Fruit fly (Drosophila melanogaster): ENCODE measurements around the gene CG7044.

Gene CG7044

dm6 chr3R:21111046-21111480 is 9.5 kb upstream of the CG7044 start, which contains the start of gene Rab11 (continued):
- TF ChIP-seq fd3F (GFP tag; optimal IDR thresholded peaks at IDR 0.05) (peak; percentile 19), sug (tag; optimal IDR thresholded peaks at IDR 0.05) (peak; percentile 71), disco-r (GFP tag; optimal IDR thresholded peaks at IDR 0.05) (no peak), Hr3 (GFP tag; optimal IDR thresholded peaks at IDR 0.05) (peak; percentile 57), fu2 (GFP tag; optimal IDR thresholded peaks at IDR 0.05) (peak; percentile 20), ftz-f1 (GFP tag; optimal IDR thresholded peaks at IDR 0.05) (no peak), dmrt99B (tag; optimal IDR thresholded peaks at IDR 0.05) (peak; percentile 30), scrt (GFP tag; optimal IDR thresholded peaks at IDR 0.05) (peak; percentile 10), CG9817 (tag; optimal IDR thresholded peaks at IDR 0.05) (peak; percentile 40), HmgZ (tag; optimal IDR thresholded peaks at IDR 0.05) (no peak), lola (GFP tag; optimal IDR thresholded peaks at IDR 0.05) (peak in 1 of 3 experiments; percentile 56), Aef1 (GFP tag; IDR thresholded peaks at IDR 0.05) (peak; percentile 18; the same call in 1 of the 3 replicates), CG17612 (GFP tag; IDR thresholded peaks at IDR 0.05) (no peak), fru (optimal IDR thresholded peaks at IDR 0.05) (no peak), CG18011 (GFP tag; optimal IDR thresholded peaks at IDR 0.05) (peak; percentile 9), ems (GFP tag; optimal IDR thresholded peaks at IDR 0.05) (peak; percentile 68), CG6813 (GFP tag; optimal IDR thresholded peaks at IDR 0.05) (no peak), Kr (GFP tag; optimal IDR thresholded peaks at IDR 0.05) (no peak), sd (tag; optimal IDR thresholded peaks at IDR 0.05) (peak; percentile 21), CG6272 (GFP tag; IDR thresholded peaks at IDR 0.05) (peak; percentile 34; the same call in 1 of the 2 replicates), schlank (tag; optimal IDR thresholded peaks at IDR 0.05) (no peak), CG6854 (GFP tag; optimal IDR thresholded peaks at IDR 0.05) (no peak), CG10959 (GFP tag; IDR thresholded peaks at IDR 0.05) (no peak), Pdp1 (GFP tag; optimal IDR thresholded peaks at IDR 0.05) (peak; percentile 36 to 44), grn (GFP tag; optimal IDR thresholded peaks at IDR 0.05) (no peak), TFAM (GFP tag; optimal IDR thresholded peaks at IDR 0.05) (no peak), CG8290 (GFP tag; optimal IDR thresholded peaks at IDR 0.05) (peak; percentile 68), CG8290 (tag; optimal IDR thresholded peaks at IDR 0.05) (peak; percentile 24 to 68), chn (GFP tag; optimal IDR thresholded peaks at IDR 0.05) (peak; percentile 4), CG6765 (GFP tag; optimal IDR thresholded peaks at IDR 0.05) (no peak), vfl (GFP tag; optimal IDR thresholded peaks at IDR 0.05) (no peak), CG17361 (GFP tag; IDR thresholded peaks at IDR 0.05) (peak; percentile 68; the same call in 2 of the 3 replicates), CG10274 (GFP tag; optimal IDR thresholded peaks at IDR 0.05) (no peak), CG3407 (GFP tag; optimal IDR thresholded peaks at IDR 0.05) (no peak), cato (GFP tag; optimal IDR thresholded peaks at IDR 0.05; ENCODE audit: borderline replicate concordance) (no peak), CG9437 (GFP tag; optimal IDR thresholded peaks at IDR 0.05) (peak; percentile 96), Hr51 (GFP tag; optimal IDR thresholded peaks at IDR 0.05) (peak in 1 of 2 experiments; percentile 54), CG1792 (GFP tag; optimal IDR thresholded peaks at IDR 0.05) (no peak), CG3726 (GFP tag; IDR thresholded peaks at IDR 0.05) (no peak), CG2889 (GFP tag; IDR thresholded peaks at IDR 0.05) (no peak), Lpt (GFP tag; optimal IDR thresholded peaks at IDR 0.05) (no peak), CG17912 (GFP tag; optimal IDR thresholded peaks at IDR 0.05) (no peak), CG43689 (GFP tag; IDR thresholded peaks at IDR 0.05) (no peak), HLH54F (GFP tag; optimal IDR thresholded peaks at IDR 0.05) (peak; percentile 41), jing (GFP tag; optimal IDR thresholded peaks at IDR 0.05) (no peak), CG17186 (GFP tag; optimal IDR thresholded peaks at IDR 0.05) (no peak), CG32772 (GFP tag; IDR thresholded peaks at IDR 0.05) (no peak), CG4424 (GFP tag; optimal IDR thresholded peaks at IDR 0.05) (peak; percentile 27), CG9797 (GFP tag; optimal IDR thresholded peaks at IDR 0.05) (peak; percentile 17), ara (GFP tag; IDR thresholded peaks at IDR 0.05) (no peak), croc (GFP tag; conservative IDR thresholded peaks at IDR 0.05) (no peak), ranshi (GFP tag; IDR thresholded peaks at IDR 0.05) (no peak; the same call in 1 of the 2 replicates)
